Worm (Caenorhabditis elegans): ENCODE data around the gene pqn-71.

pqn-71 gene

DNA sequence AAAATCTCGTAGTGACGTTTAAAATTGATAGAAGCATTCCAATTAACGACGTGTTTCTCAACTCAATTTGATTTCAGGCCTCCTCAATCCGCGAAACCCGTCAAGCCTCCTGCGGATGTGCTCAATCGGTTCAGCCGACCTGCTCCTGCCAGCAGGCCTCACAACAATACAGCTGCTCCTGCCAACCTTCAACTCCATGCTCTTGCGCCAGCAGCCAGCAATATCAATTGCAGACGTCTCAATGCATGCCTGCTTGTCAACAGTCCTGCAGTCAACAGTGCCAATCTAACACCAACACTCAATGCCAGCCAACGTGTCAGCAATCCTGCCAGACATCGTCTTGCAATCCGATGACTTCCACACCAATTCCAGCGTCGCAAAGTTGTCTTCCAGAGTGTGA lies 540 bp downstream of the pqn-71 start:
- TF ChIP-seq hnd-1 (tag; optimal IDR thresholded peaks at IDR 0.05) (no peak), aly-1 (tag; optimal IDR thresholded peaks at IDR 0.05) (no peak)

DNA sequence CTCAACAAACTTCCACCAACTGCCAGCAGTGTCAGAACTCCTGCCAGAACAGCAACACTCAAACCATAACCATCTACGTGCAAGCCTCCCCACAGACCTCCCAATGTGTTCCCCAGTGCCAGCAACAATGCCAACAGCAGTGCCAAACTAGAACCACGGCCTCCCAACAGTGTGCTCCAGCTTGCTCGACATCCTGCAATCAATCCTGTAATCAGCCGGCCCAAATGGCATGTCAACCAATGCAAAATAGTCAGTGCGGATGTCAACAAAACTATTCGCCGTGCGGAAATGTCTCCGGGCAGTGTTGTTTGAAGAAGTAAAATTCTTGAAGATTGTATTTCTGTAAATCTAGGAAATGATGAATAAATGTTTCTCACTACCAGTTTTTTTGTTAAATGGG lies 1.2 kb downstream of the pqn-71 start:
- TF ChIP-seq pes-1 (GFP tag; IDR thresholded peaks at IDR 0.05): no peak
- TF ChIP-seq F13C5.2 (tag; optimal IDR thresholded peaks at IDR 0.05): no peak

DNA sequence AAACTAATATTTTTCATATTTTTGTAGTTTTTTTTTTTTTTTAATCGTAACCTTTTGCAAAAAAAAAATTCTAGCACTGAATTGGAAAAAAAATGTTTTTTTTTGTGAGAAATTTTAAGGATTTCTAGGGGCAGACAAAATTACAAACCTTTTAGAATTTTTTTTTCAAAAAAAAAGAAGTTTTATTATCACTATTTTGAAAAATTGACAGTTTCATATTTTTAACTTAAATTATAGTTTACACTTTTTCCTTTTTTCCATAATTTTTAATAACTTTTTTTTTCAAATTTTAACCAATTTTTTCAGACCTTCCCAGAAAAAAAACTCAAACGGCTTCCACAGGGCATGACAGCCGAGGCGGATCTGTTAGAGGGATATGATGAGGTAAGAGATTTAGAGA lies 5.6 kb downstream of the pqn-71 start, which contains the start of gene dpf-1:
Gene dpf-1 (plus strand): TSS at position 301 of the 400 bp plus-strand sequence.
- TF ChIP-seq tbx-37 (GFP tag; conservative IDR thresholded peaks at IDR 0.05) (no peak), aly-1 (tag; optimal IDR thresholded peaks at IDR 0.05) (no peak), flt-1 (GFP tag; IDR thresholded peaks at IDR 0.05) (no peak), ama-1 (optimal IDR thresholded peaks at IDR 0.05) (no peak), tbx-11 (GFP tag; IDR thresholded peaks at IDR 0.05) (no peak)

DNA sequence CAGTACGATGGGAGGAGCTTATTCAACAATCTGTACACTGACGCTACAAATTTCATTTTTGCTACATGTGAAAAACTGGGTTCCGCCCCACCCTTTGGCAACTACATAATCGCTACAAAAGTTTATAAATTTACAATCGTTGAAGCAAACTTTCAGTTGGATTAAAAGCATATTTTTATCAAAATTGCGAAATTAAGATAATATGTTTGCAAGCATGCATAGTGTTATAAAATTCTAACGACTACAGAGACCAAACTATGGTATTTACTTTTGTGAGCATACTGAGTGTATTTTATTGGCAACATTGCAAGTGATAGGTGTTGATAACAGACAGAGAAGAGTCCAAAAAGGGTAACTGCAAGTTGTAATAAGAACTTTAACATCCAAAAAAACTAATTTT lies 13.1 kb downstream of the pqn-71 start, which contains the start of gene C06B8.2:
Gene C06B8.2 (minus strand): TSS at position 153 of the 400 bp plus-strand sequence.
- no peak for TF ChIP-seq pes-1 (GFP tag; IDR thresholded peaks at IDR 0.05)
- no peak for TF ChIP-seq hnd-1 (tag; optimal IDR thresholded peaks at IDR 0.05)
- no peak for TF ChIP-seq tbx-11 (GFP tag; IDR thresholded peaks at IDR 0.05)
- TF ChIP-seq tbx-37 (GFP tag; conservative IDR thresholded peaks at IDR 0.05): no peak
- no peak for TF ChIP-seq tra-4 (tag; optimal IDR thresholded peaks at IDR 0.05)
- no peak for TF ChIP-seq scrt-1 (GFP tag; IDR thresholded peaks at IDR 0.05)
- no peak for TF ChIP-seq F13C5.2 (tag; optimal IDR thresholded peaks at IDR 0.05)
- no peak for TF ChIP-seq aly-1 (tag; optimal IDR thresholded peaks at IDR 0.05)
- no peak for TF ChIP-seq flt-1 (GFP tag; IDR thresholded peaks at IDR 0.05)

DNA sequence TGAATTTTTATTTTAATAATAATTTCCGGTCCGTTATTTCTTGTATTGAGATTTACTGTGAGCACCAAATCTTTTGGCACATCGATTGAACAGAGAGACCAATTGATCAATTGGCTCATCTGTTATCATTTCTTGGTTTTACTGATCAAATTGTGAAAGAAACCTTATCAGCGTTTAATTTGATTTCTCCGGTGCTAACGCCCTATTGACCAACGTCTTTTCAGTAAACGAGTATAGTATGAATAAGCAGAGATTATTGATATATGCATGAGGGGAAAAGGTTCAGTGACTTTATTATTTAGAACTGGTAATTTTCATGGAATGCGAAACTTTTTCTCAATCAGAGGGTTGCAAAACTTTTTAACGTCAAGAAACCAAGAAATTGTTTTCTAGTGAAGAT lies 13.6 kb downstream of the pqn-71 start:
- TF ChIP-seq tbx-37 (GFP tag; conservative IDR thresholded peaks at IDR 0.05): no peak

DNA sequence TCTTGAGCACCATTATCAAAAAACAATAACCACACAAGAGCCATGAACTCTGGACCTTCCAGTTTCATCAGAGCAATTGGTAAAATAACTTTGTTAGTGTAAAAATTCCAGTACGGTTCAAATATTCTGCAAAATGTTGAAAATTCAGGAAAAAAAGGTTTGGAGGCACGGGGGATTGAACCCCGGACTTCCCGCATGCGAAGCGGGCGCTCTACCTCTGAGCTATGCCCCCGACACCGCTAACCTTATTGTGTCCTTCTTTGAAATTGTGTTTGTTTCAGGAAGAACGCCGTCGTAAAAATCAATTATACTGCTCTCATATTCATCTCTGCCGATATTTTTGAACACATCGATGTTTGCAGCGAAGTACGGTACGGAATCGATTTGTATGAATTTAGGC lies 14.3 kb downstream of the pqn-71 start:
- TF ChIP-seq ama-1 (optimal IDR thresholded peaks at IDR 0.05) (no peak), ceh-13 (GFP tag; optimal IDR thresholded peaks at IDR 0.05) (no peak)

DNA sequence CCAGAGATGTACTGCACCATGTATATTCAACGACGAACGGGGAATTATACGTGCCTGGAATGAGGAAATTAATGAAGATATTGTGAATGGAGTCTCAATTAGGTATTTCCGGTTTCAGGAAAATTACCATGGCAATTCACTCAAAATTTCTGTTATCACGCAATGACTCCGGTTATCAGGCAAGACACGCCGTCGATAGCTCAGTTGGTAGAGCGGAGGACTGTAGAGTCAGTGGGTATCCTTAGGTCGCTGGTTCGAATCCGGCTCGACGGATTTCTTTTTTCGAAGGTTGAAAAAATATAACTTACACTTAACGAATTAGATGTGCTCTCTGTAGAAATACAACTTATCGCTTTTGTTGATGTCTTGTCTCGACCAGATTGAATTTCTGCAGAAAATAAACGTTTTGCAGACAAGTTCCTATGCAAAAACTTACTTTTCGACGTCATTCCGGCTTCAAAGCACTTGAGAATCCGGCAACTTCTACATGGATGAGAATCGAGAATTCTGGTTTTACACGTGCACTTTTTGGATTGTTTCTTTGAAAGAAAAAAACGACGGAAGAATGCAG lies 15.1 kb downstream of the pqn-71 start:
- TF ChIP-seq ama-1 (optimal IDR thresholded peaks at IDR 0.05): no peak

DNA sequence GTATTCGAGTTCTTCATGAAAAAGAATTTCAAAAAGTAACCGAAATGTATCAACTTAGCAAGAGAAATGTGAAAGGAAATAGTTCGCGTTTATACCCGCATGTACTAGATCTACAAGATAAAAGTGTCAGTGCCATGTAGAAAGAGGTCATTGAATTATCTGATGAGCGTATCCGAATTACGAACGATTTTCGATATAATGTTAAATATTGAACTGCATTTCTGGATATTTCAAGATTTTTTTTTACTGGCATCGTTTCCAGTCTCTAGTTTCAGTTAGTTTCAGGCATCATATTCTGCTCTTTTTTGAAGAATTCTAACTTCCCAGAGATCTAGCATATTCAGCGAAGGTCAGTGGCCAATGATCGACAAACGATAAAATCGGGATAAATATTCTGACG lies 15.9 kb downstream of the pqn-71 start, which contains the start of gene nhr-150:
Gene nhr-150 (minus strand): TSS at position 92 of the 400 bp plus-strand sequence.
- TF ChIP-seq pes-1 (GFP tag; IDR thresholded peaks at IDR 0.05): no peak
- no peak for TF ChIP-seq B0310.2 (tag; optimal IDR thresholded peaks at IDR 0.05)
- no peak for TF ChIP-seq scrt-1 (GFP tag; IDR thresholded peaks at IDR 0.05)
- TF ChIP-seq ama-1 (optimal IDR thresholded peaks at IDR 0.05): no peak
- TF ChIP-seq ceh-13 (GFP tag; optimal IDR thresholded peaks at IDR 0.05): no peak
- no peak for TF ChIP-seq hmg-4 (GFP tag; optimal IDR thresholded peaks at IDR 0.05)
- TF ChIP-seq hmbx-1 (tag; optimal IDR thresholded peaks at IDR 0.05): no peak
- TF ChIP-seq tbx-37 (GFP tag; conservative IDR thresholded peaks at IDR 0.05): no peak
- TF ChIP-seq aly-1 (tag; optimal IDR thresholded peaks at IDR 0.05): no peak
- no peak for TF ChIP-seq tbx-11 (GFP tag; IDR thresholded peaks at IDR 0.05)
- no peak for TF ChIP-seq flt-1 (GFP tag; IDR thresholded peaks at IDR 0.05)
- TF ChIP-seq ceh-36 (tag; optimal IDR thresholded peaks at IDR 0.05): no peak
- no peak for TF ChIP-seq hnd-1 (tag; optimal IDR thresholded peaks at IDR 0.05)
- no peak for TF ChIP-seq tra-4 (tag; optimal IDR thresholded peaks at IDR 0.05)
- TF ChIP-seq F13C5.2 (tag; optimal IDR thresholded peaks at IDR 0.05): no peak

DNA sequence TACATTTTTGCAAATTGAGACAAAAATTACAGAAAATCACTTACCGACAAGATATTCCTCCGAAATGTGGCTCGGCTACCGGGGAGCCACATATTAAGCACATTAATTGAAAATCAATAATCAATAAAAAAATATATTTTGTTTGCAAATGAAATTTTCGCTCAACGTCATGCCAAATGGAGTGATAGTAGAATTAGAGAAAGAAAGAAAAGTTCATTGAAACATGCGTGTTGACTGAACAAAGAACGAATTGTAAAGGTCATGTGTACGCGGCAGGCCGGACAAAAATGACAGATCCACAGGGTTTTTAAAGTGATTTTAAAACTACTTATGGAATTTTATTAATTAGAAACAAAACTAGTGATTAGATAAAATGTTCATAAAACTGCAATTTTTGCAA lies 18.1 kb downstream of the pqn-71 start:
- no peak for TF ChIP-seq tra-4 (tag; optimal IDR thresholded peaks at IDR 0.05)
- TF ChIP-seq tbx-11 (GFP tag; IDR thresholded peaks at IDR 0.05): no peak
- TF ChIP-seq ceh-36 (tag; optimal IDR thresholded peaks at IDR 0.05): no peak
- TF ChIP-seq ama-1 (optimal IDR thresholded peaks at IDR 0.05): no peak
- no peak for TF ChIP-seq ets-7 (tag; optimal IDR thresholded peaks at IDR 0.05)
- TF ChIP-seq F13C5.2 (tag; optimal IDR thresholded peaks at IDR 0.05): no peak
- TF ChIP-seq pes-1 (GFP tag; IDR thresholded peaks at IDR 0.05): no peak
- no peak for TF ChIP-seq tbx-37 (GFP tag; conservative IDR thresholded peaks at IDR 0.05)
- TF ChIP-seq aly-1 (tag; optimal IDR thresholded peaks at IDR 0.05): no peak

DNA sequence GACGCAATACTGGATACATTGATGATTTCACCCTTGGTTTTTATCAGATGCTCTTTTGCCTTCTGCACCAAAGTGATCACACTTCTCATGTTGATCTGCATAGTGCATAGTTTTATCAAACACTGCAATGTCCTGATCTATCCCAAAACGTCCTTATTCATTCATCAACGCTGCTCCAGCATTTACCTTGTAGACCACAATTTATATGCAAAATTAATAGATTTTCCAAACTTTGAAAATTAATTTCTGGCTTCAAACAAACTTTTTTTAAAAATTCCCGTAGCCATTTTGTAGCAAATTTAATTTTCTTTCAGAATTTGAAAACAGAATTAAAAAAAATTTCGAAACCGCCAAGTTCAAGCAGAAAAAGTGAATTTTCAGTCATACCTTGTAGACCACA lies 19.1 kb downstream of the pqn-71 start, which contains the start of gene C06B8.3:
Gene C06B8.3 (minus strand): TSS at position 101 of the 400 bp plus-strand sequence.
- TF ChIP-seq hmbx-1 (tag; optimal IDR thresholded peaks at IDR 0.05) (no peak), tbx-37 (GFP tag; conservative IDR thresholded peaks at IDR 0.05) (no peak), ets-7 (tag; optimal IDR thresholded peaks at IDR 0.05) (no peak), ceh-13 (GFP tag; optimal IDR thresholded peaks at IDR 0.05) (no peak), hnd-1 (tag; optimal IDR thresholded peaks at IDR 0.05) (no peak), hmg-4 (GFP tag; optimal IDR thresholded peaks at IDR 0.05) (no peak), pes-1 (GFP tag; IDR thresholded peaks at IDR 0.05) (no peak), ceh-36 (tag; optimal IDR thresholded peaks at IDR 0.05) (no peak), aly-1 (tag; optimal IDR thresholded peaks at IDR 0.05) (no peak), scrt-1 (GFP tag; IDR thresholded peaks at IDR 0.05) (no peak)

All from whole organism, early embryonic.